Fruit fly (Drosophila melanogaster) whole organism, embryonic: ENCODE measurements around the gene Nup153.

ENCODE experiments used
- Bgb ChIP-seq: fragments of 200-800 bp; sonication (Bioruptor generic); IDR thresholded peaks from 2 replicates; pipeline ENCODE4 v1.3.6; 2022; ENCODE audit warnings: missing biosample characterization, missing genetic modification characterization; ENCODE audit not compliant: partially characterized antibody
- C15 ChIP-seq: fragments of 200-800 bp; sonication (Bioruptor generic); IDR thresholded peaks from 3 replicates; pipeline ENCODE4 v1.3.6; 2022; ENCODE audit warnings: missing biosample characterization, missing genetic modification characterization
- CG10654 ChIP-seq: fragments of 200-800 bp; sonication (Bioruptor generic); optimal IDR thresholded peaks from 2 replicates; lab custom pipeline; 2016; ENCODE audit warnings: missing biosample characterization, missing genetic modification characterization
- CG11504 ChIP-seq: fragments of 200-800 bp; sonication (Bioruptor generic); optimal IDR thresholded peaks from 3 replicates; lab custom pipeline; 2019; ENCODE audit warnings: missing biosample characterization, mild to moderate bottlenecking, missing genetic modification characterization, moderate library complexity
- CG12071 ChIP-seq: fragments of 200-800 bp; sonication (Bioruptor generic); optimal IDR thresholded peaks from 3 replicates; lab custom pipeline; 2018; ENCODE audit warnings: missing biosample characterization, mild to moderate bottlenecking, missing genetic modification characterization
- CG13287 ChIP-seq: fragments of 200-800 bp; sonication (Bioruptor generic); IDR thresholded peaks from 2 replicates; pipeline ENCODE4 v1.3.6; 2022; ENCODE audit warnings: missing biosample characterization, missing genetic modification characterization; ENCODE audit not compliant: partially characterized antibody
- CG14050 ChIP-seq: fragments of 200-800 bp; sonication (Bioruptor generic); IDR thresholded peaks from 3 replicates; pipeline ENCODE4 v1.3.6; 2022; ENCODE audit warnings: missing biosample characterization, missing genetic modification characterization
- CG15479 ChIP-seq: fragments of 200-800 bp; sonication (Bioruptor generic); optimal IDR thresholded peaks from 3 replicates; lab custom pipeline; 2019; ENCODE audit warnings: missing biosample characterization, mild to moderate bottlenecking, missing genetic modification characterization, moderate library complexity
- CG1602 ChIP-seq: fragments of 200-800 bp; sonication (Bioruptor generic); optimal IDR thresholded peaks from 3 replicates; lab custom pipeline; 2016; ENCODE audit warnings: missing biosample characterization, missing genetic modification characterization
- CG16813 ChIP-seq: fragments of 200-800 bp; sonication (Bioruptor generic); IDR thresholded peaks from 3 replicates; pipeline ENCODE4 v1.3.6; 2022; ENCODE audit warnings: missing biosample characterization, missing genetic modification characterization; ENCODE audit not compliant: partially characterized antibody
- CG17328 ChIP-seq: fragments of 200-800 bp; sonication (Bioruptor generic); IDR thresholded peaks from 2 replicates; pipeline ENCODE4 v1.3.6; 2022; ENCODE audit warnings: missing biosample characterization, missing genetic modification characterization
- CG18011 ChIP-seq: fragments of 200-800 bp; sonication (Bioruptor generic); optimal IDR thresholded peaks from 2 replicates; lab custom pipeline; 2017; ENCODE audit warnings: missing biosample characterization, missing genetic modification characterization, mild to moderate bottlenecking, moderate library complexity, missing genotype
- CG18476 ChIP-seq: fragments of 200-800 bp; sonication (Bioruptor generic); optimal IDR thresholded peaks from 2 replicates; lab custom pipeline; 2016; ENCODE audit warnings: missing biosample characterization, mild to moderate bottlenecking, missing genetic modification characterization
- CG18599 ChIP-seq: fragments of 200-800 bp; sonication (Bioruptor generic); optimal IDR thresholded peaks from 3 replicates; lab custom pipeline; 2017; ENCODE audit warnings: missing biosample characterization, missing genetic modification characterization, mild to moderate bottlenecking, moderate library complexity, missing genetic modification reagents
- CG2116 ChIP-seq: fragments of 200-800 bp; sonication (Bioruptor generic); optimal IDR thresholded peaks from 3 replicates; lab custom pipeline; 2018; ENCODE audit warnings: missing biosample characterization, mild to moderate bottlenecking, missing genetic modification characterization
- CG30403 ChIP-seq: fragments of 200-800 bp; sonication (Bioruptor generic); optimal IDR thresholded peaks from 3 replicates; lab custom pipeline; 2016; ENCODE audit warnings: missing biosample characterization, missing genetic modification characterization
- CG32772 ChIP-seq: fragments of 200-800 bp; sonication (Bioruptor generic); IDR thresholded peaks from 2 replicates; pipeline ENCODE4 v1.3.6; 2022; ENCODE audit warnings: missing biosample characterization, missing genetic modification characterization
- CG33557 ChIP-seq: fragments of 200-800 bp; sonication (Bioruptor generic); optimal IDR thresholded peaks from 2 replicates; lab custom pipeline; 2019; ENCODE audit warnings: missing biosample characterization, mild to moderate bottlenecking, missing genetic modification characterization, moderate library complexity
- CG7271 ChIP-seq: fragments of 200-800 bp; sonication (Bioruptor generic); optimal IDR thresholded peaks from 2 replicates; lab custom pipeline; 2018; ENCODE audit warnings: missing biosample characterization, mild to moderate bottlenecking, missing genetic modification characterization, moderate library complexity
- CG7963 ChIP-seq: fragments of 200-800 bp; sonication (Bioruptor generic); IDR thresholded peaks from 3 replicates; pipeline ENCODE4 v1.3.6; 2022; ENCODE audit warnings: missing biosample characterization, missing genetic modification characterization; ENCODE audit not compliant: partially characterized antibody
- CG9876 ChIP-seq: fragments of 200-800 bp; sonication (Bioruptor generic); optimal IDR thresholded peaks from 2 replicates; lab custom pipeline; 2016; ENCODE audit warnings: missing biosample characterization, missing genetic modification characterization
- Camta ChIP-seq: fragments of 200-800 bp; sonication (Bioruptor generic); optimal IDR thresholded peaks from 2 replicates; lab custom pipeline; 2016; ENCODE audit warnings: missing biosample characterization, missing genetic modification characterization
- Doc3 ChIP-seq: fragments of 200-800 bp; sonication (Bioruptor generic); IDR thresholded peaks from 3 replicates; pipeline ENCODE4 v1.3.6; 2022; ENCODE audit warnings: missing biosample characterization, missing genetic modification characterization; ENCODE audit not compliant: partially characterized antibody
- E2f1 ChIP-seq: fragments of 200-800 bp; sonication (Bioruptor generic); IDR thresholded peaks from 2 replicates; pipeline ENCODE4 v1.3.6; 2022; ENCODE audit warnings: missing biosample characterization, missing genetic modification characterization
- Ets65A ChIP-seq: fragments of 200-800 bp; sonication (Bioruptor generic); peaks from one replicate; lab custom pipeline; 2016; ENCODE audit warnings: missing biosample characterization, missing genetic modification characterization
- Ets97D ChIP-seq: fragments of 200-800 bp; sonication (Bioruptor generic); optimal IDR thresholded peaks from 3 replicates; lab custom pipeline; 2016; ENCODE audit warnings: missing biosample characterization, missing genetic modification characterization
- HmgZ ChIP-seq: fragments of 200-800 bp; sonication (Bioruptor generic); optimal IDR thresholded peaks from 2 replicates; lab custom pipeline; 2018; ENCODE audit warnings: missing biosample characterization, mild to moderate bottlenecking, missing genetic modification characterization
- MESR4 ChIP-seq: fragments of 200-800 bp; sonication (Bioruptor generic); optimal IDR thresholded peaks from 2 replicates; lab custom pipeline; 2018; ENCODE audit warnings: missing biosample characterization, mild to moderate bottlenecking, missing genetic modification characterization, moderate library complexity
- NC2α ChIP-seq: fragments of 200-800 bp; sonication (Bioruptor generic); optimal IDR thresholded peaks from 2 replicates; lab custom pipeline; 2016; ENCODE audit warnings: missing biosample characterization, missing genetic modification characterization
- Nf-YA ChIP-seq: fragments of 200-800 bp; sonication (Bioruptor generic); IDR thresholded peaks from 2 replicates; pipeline ENCODE4 v1.3.6; 2022; ENCODE audit warnings: missing biosample characterization, missing genetic modification characterization
- Nf-YC ChIP-seq: fragments of 200-800 bp; optimal IDR thresholded peaks from 3 replicates; lab custom pipeline; 2019; ENCODE audit warnings: missing biosample characterization, mild to moderate bottlenecking, missing genetic modification characterization, moderate library complexity
- Scr ChIP-seq: fragments of 200-800 bp; sonication (Bioruptor generic); IDR thresholded peaks from 2 replicates; pipeline ENCODE4 v1.3.6; 2022; ENCODE audit warnings: missing biosample characterization, missing genetic modification characterization; ENCODE audit not compliant: partially characterized antibody
- Sry-δ ChIP-seq: fragments of 200-800 bp; sonication (Bioruptor generic); optimal IDR thresholded peaks from 2 replicates; lab custom pipeline; 2016; ENCODE audit warnings: missing biosample characterization, missing genetic modification characterization
- amos ChIP-seq: fragments of 200-800 bp; sonication (Bioruptor generic); IDR thresholded peaks from 2 replicates; pipeline ENCODE4 v1.3.6; 2022; ENCODE audit warnings: missing biosample characterization, missing genetic modification characterization; ENCODE audit not compliant: partially characterized antibody
- aop ChIP-seq: fragments of 200-800 bp; sonication (Bioruptor generic); IDR thresholded peaks from 2 replicates; pipeline ENCODE4 v1.3.6; 2022; ENCODE audit warnings: missing biosample characterization, missing genetic modification characterization
- az2 ChIP-seq: fragments of 200-800 bp; sonication (Bioruptor generic); optimal IDR thresholded peaks from 3 replicates; lab custom pipeline; 2016; ENCODE audit warnings: missing biosample characterization, missing genetic modification characterization
- cg ChIP-seq: fragments of 200-800 bp; sonication (Bioruptor generic); optimal IDR thresholded peaks from 3 replicates; lab custom pipeline; 2019; ENCODE audit warnings: missing biosample characterization, mild to moderate bottlenecking, missing genetic modification characterization, moderate library complexity
- chn ChIP-seq: fragments of 200-800 bp; sonication (Bioruptor generic); optimal IDR thresholded peaks from 2 replicates; lab custom pipeline; 2016; ENCODE audit warnings: missing biosample characterization, missing genetic modification characterization
- ci ChIP-seq: fragments of 200-800 bp; sonication (Bioruptor generic); IDR thresholded peaks from 3 replicates; pipeline ENCODE4 v1.3.6; 2022; ENCODE audit warnings: missing biosample characterization, missing genetic modification characterization
- croc ChIP-seq: fragments of 200-800 bp; sonication (Bioruptor generic); conservative IDR thresholded peaks from 3 replicates; pipeline ENCODE4 v1.3.6; 2022; ENCODE audit warnings: missing biosample characterization, missing genetic modification characterization
- dm ChIP-seq: fragments of 200-800 bp; sonication (Bioruptor generic); optimal IDR thresholded peaks from 3 replicates; lab custom pipeline; 2016; ENCODE audit warnings: missing biosample characterization, missing genetic modification characterization
- gcm ChIP-seq: fragments of 200-800 bp; sonication (Bioruptor generic); optimal IDR thresholded peaks from 2 replicates; lab custom pipeline; 2019; ENCODE audit warnings: missing biosample characterization, mild to moderate bottlenecking, missing genetic modification characterization, moderate library complexity
- gro ChIP-seq: fragments of 200-800 bp; sonication (Bioruptor generic); optimal IDR thresholded peaks from 2 replicates; lab custom pipeline; 2016; ENCODE audit warnings: missing biosample characterization, missing genetic modification characterization
- h ChIP-seq: fragments of >200 bp; optimal IDR thresholded peaks from 2 replicates; lab custom pipeline; 2017
- hbn ChIP-seq: fragments of 200-800 bp; sonication (Bioruptor generic); IDR thresholded peaks from 2 replicates; pipeline ENCODE4 v1.3.6; 2022; ENCODE audit warnings: missing biosample characterization, missing genetic modification characterization; ENCODE audit not compliant: partially characterized antibody
- luna ChIP-seq: fragments of 200-800 bp; sonication (Bioruptor generic); optimal IDR thresholded peaks from 2 replicates; lab custom pipeline; 2016; ENCODE audit warnings: missing biosample characterization, missing genetic modification characterization
- nmo ChIP-seq: fragments of 200-800 bp; sonication (Bioruptor generic); optimal IDR thresholded peaks from 2 replicates; lab custom pipeline; 2018; ENCODE audit warnings: missing biosample characterization, mild to moderate bottlenecking, missing genetic modification characterization, moderate library complexity
- rib ChIP-seq: fragments of 200-800 bp; sonication (Bioruptor generic); IDR thresholded peaks from 2 replicates; pipeline ENCODE4 v1.3.6; 2022; ENCODE audit warnings: missing biosample characterization, missing genetic modification characterization
- unc-4 ChIP-seq: fragments of 200-800 bp; sonication (Bioruptor generic); IDR thresholded peaks from 2 replicates; pipeline ENCODE4 v1.3.6; 2022; ENCODE audit warnings: missing biosample characterization, missing genetic modification characterization; ENCODE audit not compliant: partially characterized antibody
- zen2 ChIP-seq: fragments of 200-800 bp; sonication (Bioruptor generic); IDR thresholded peaks from 3 replicates; pipeline ENCODE4 v1.3.6; 2022; ENCODE audit warnings: missing biosample characterization, missing genetic modification characterization; ENCODE audit not compliant: partially characterized antibody

Gene Nup153

dm6 chrX:16598978-16599664 is at the start of gene Nup153, which contains the start of gene CG9784 (continued):
- TF ChIP-seq rib (GFP tag; lab: Robert Waterston, UW), result peak; percentile 51
- TF ChIP-seq Nf-YA (GFP tag; lab: Robert Waterston, UW), result no peak
- TF ChIP-seq CG30403 (GFP tag; lab: Kevin White, UChicago), result no peak
- no peak for TF ChIP-seq E2f1
- no peak for TF ChIP-seq CG17328
- TF ChIP-seq az2 (GFP tag; lab: Kevin White, UChicago), result no peak
- no peak for TF ChIP-seq h
- TF ChIP-seq CG16813 (GFP tag; lab: Robert Waterston, UW), result peak; percentile 96
- peak; percentile 89 for TF ChIP-seq Doc3
- no peak for TF ChIP-seq gcm (GFP tag; lab: Kevin White, UChicago)
- no peak for TF ChIP-seq nmo (GFP tag; lab: Kevin White, UChicago)
- peak; percentile 91 for TF ChIP-seq CG13287 (GFP tag; lab: Robert Waterston, UW)
- TF ChIP-seq zen2 (GFP tag; lab: Robert Waterston, UW), result peak; percentile 94
- TF ChIP-seq NC2α (GFP tag; lab: Kevin White, UChicago), result no peak
- TF ChIP-seq ci, result 0 out of 3 replicates have a peak, but pooled peaks have one; percentile 8
- TF ChIP-seq Ets97D (GFP tag; lab: Kevin White, UChicago), result peak; percentile 7
- TF ChIP-seq CG1602, result no peak
- no peak for TF ChIP-seq CG11504
- no peak for TF ChIP-seq luna (GFP tag; lab: Kevin White, UChicago)
- no peak for TF ChIP-seq CG7271
- TF ChIP-seq CG7963 (GFP tag; lab: Robert Waterston, UW), result peak; percentile 95
- TF ChIP-seq CG14050 (GFP tag; lab: Robert Waterston, UW), result no peak
- peak; percentile 97 for TF ChIP-seq Bgb
- TF ChIP-seq HmgZ (tag; lab: Kevin White, UChicago), result peak; percentile 34
- TF ChIP-seq croc, result no peak
- TF ChIP-seq amos, result peak; percentile 98
- TF ChIP-seq Camta (GFP tag; lab: Kevin White, UChicago), result no peak
- peak; percentile 84 for TF ChIP-seq Sry-δ (GFP tag; lab: Kevin White, UChicago)
- TF ChIP-seq CG15479 (GFP tag; lab: Kevin White, UChicago), result peak; percentile 62
- TF ChIP-seq CG18599 (GFP tag; lab: Kevin White, UChicago), result no peak
- peak; percentile 87 for TF ChIP-seq hbn (GFP tag; lab: Robert Waterston, UW)
- TF ChIP-seq Nf-YC (tag; lab: Kevin White, UChicago), result peak; percentile 48
- no peak for TF ChIP-seq chn
- TF ChIP-seq CG9876 (GFP tag; lab: Kevin White, UChicago), result no peak
- no peak for TF ChIP-seq CG10654 (GFP tag; lab: Kevin White, UChicago)
- TF ChIP-seq CG33557 (GFP tag; lab: Kevin White, UChicago), result no peak
- no peak for TF ChIP-seq CG12071 (GFP tag; lab: Kevin White, UChicago)
- peak; percentile 92 for TF ChIP-seq MESR4
- TF ChIP-seq gro, result no peak
- no peak for TF ChIP-seq CG18011 (GFP tag; lab: Kevin White, UChicago)
- peak; percentile 94 for TF ChIP-seq Scr (GFP tag; lab: Robert Waterston, UW)
- peak; percentile 84 for TF ChIP-seq unc-4
- peak; percentile 33 for TF ChIP-seq cg
- TF ChIP-seq aop (GFP tag; lab: Robert Waterston, UW), result no peak
- peak; percentile 41 for TF ChIP-seq Ets65A (GFP tag; lab: Kevin White, UChicago)
- TF ChIP-seq CG18476 (GFP tag; lab: Kevin White, UChicago), result no peak
- no peak for TF ChIP-seq CG32772 (GFP tag; lab: Robert Waterston, UW)
- TF ChIP-seq dm (GFP tag; lab: Kevin White, UChicago), result peak; percentile 79
- TF ChIP-seq CG2116 (GFP tag; lab: Kevin White, UChicago), result peak; percentile 32
- TF ChIP-seq C15 (GFP tag; lab: Robert Waterston, UW), result no peak
